Fruit fly (Drosophila melanogaster): Measurements from ENCODE around the gene RpS19b.

RpS19b gene

dm6 chr3R:23890886-23891285 is 42.4 kb downstream of the RpS19b start, which contains the start of gene TfIIA-S (continued):
- TF ChIP-seq Taf1 (GFP tag; IDR thresholded peaks at IDR 0.05): no peak
- no peak for TF ChIP-seq CG11696 (GFP tag; IDR thresholded peaks at IDR 0.05)
- no peak for TF ChIP-seq en (GFP tag; optimal IDR thresholded peaks at IDR 0.05)
- peak; percentile 84 for TF ChIP-seq CG10543 (GFP tag; optimal IDR thresholded peaks at IDR 0.05)
- no peak for TF ChIP-seq CG13287 (GFP tag; IDR thresholded peaks at IDR 0.05; ENCODE audit: partially characterized antibody)
- no peak for TF ChIP-seq CG9437 (GFP tag; optimal IDR thresholded peaks at IDR 0.05)
- peak; percentile 78 for TF ChIP-seq CG14710 (tag; optimal IDR thresholded peaks at IDR 0.05)
- no peak for TF ChIP-seq zf30C (GFP tag; optimal IDR thresholded peaks at IDR 0.05)
- TF ChIP-seq CG11398 (GFP tag; optimal IDR thresholded peaks at IDR 0.05): peak; percentile 84
- TF ChIP-seq inv (GFP tag; IDR thresholded peaks at IDR 0.05; ENCODE audit: partially characterized antibody): no peak
- TF ChIP-seq Ravus (GFP tag; IDR thresholded peaks at IDR 0.05): no peak
- peak; percentile 80 for TF ChIP-seq tup (GFP tag; optimal IDR thresholded peaks at IDR 0.05)
- TF ChIP-seq Bdp1 (GFP tag; optimal IDR thresholded peaks at IDR 0.05): peak; percentile 68
- TF ChIP-seq croc (GFP tag; conservative IDR thresholded peaks at IDR 0.05): peak; percentile 42; the same call in 2 of the 3 replicates
- TF ChIP-seq BtbVII (GFP tag; optimal IDR thresholded peaks at IDR 0.05): no peak
- TF ChIP-seq CG32772 (GFP tag; IDR thresholded peaks at IDR 0.05): no peak
- peak; percentile 60 for TF ChIP-seq CG18476 (GFP tag; optimal IDR thresholded peaks at IDR 0.05)
- TF ChIP-seq CG3065 (GFP tag; optimal IDR thresholded peaks at IDR 0.05): peak; percentile 30
- TF ChIP-seq CG9932 (GFP tag; IDR thresholded peaks at IDR 0.05): no peak
- TF ChIP-seq CG11560 (tag; IDR thresholded peaks at IDR 0.05): no peak
- peak; percentile 99 for TF ChIP-seq Ets65A (GFP tag)
- peak; percentile 92 for TF ChIP-seq YL-1 (GFP tag; optimal IDR thresholded peaks at IDR 0.05)
- TF ChIP-seq CG6854 (GFP tag; optimal IDR thresholded peaks at IDR 0.05): peak; percentile 12
- TF ChIP-seq tx (GFP tag; optimal IDR thresholded peaks at IDR 0.05): peak; percentile 81
- no peak for TF ChIP-seq dati (GFP tag; IDR thresholded peaks at IDR 0.05)
- TF ChIP-seq CG17385 (GFP tag; optimal IDR thresholded peaks at IDR 0.05): peak; percentile 55
- no peak for TF ChIP-seq Doc2 (GFP tag; IDR thresholded peaks at IDR 0.05)
- peak; percentile 99 for TF ChIP-seq CG10267 (tag; optimal IDR thresholded peaks at IDR 0.05)
- peak; percentile 46 for TF ChIP-seq CG15696 (tag; optimal IDR thresholded peaks at IDR 0.05)
- TF ChIP-seq scrt (GFP tag; optimal IDR thresholded peaks at IDR 0.05): peak; percentile 98
- TF ChIP-seq CG43689 (GFP tag; IDR thresholded peaks at IDR 0.05): no peak
- TF ChIP-seq ems (GFP tag; optimal IDR thresholded peaks at IDR 0.05): peak; percentile 78
- TF ChIP-seq D19A (tag; optimal IDR thresholded peaks at IDR 0.05): no peak
- no peak for TF ChIP-seq ro (GFP tag; IDR thresholded peaks at IDR 0.05)
- no peak for TF ChIP-seq CG8281 (tag; optimal IDR thresholded peaks at IDR 0.05)
- peak; percentile 11 for TF ChIP-seq CG2202 (tag; optimal IDR thresholded peaks at IDR 0.05)
- TF ChIP-seq shn (GFP tag; optimal IDR thresholded peaks at IDR 0.05): peak; percentile 89
- no peak for TF ChIP-seq D (optimal IDR thresholded peaks at IDR 0.05)
- peak; percentile 40 for TF ChIP-seq D (GFP tag; optimal IDR thresholded peaks at IDR 0.05)
- TF ChIP-seq CG2120 (GFP tag; optimal IDR thresholded peaks at IDR 0.05): peak; percentile 91
- TF ChIP-seq Nf-YB (GFP tag; optimal IDR thresholded peaks at IDR 0.05): peak; percentile 24
- peak; percentile 75 for TF ChIP-seq Atf-2 (GFP tag; optimal IDR thresholded peaks at IDR 0.05)
- TF ChIP-seq Adf1 (GFP tag; IDR thresholded peaks at IDR 0.05): no peak
- TF ChIP-seq lab (GFP tag; optimal IDR thresholded peaks at IDR 0.05): peak; percentile 91
- peak; percentile 71 for TF ChIP-seq luna (GFP tag; optimal IDR thresholded peaks at IDR 0.05)
- peak; percentile 91 for TF ChIP-seq Hmr (GFP tag; optimal IDR thresholded peaks at IDR 0.05)
- TF ChIP-seq Opbp (GFP tag; IDR thresholded peaks at IDR 0.05; ENCODE audit: partially characterized antibody): no peak
- TF ChIP-seq aop (GFP tag; IDR thresholded peaks at IDR 0.05): no peak
- no peak for TF ChIP-seq CG10274 (GFP tag; optimal IDR thresholded peaks at IDR 0.05)
- TF ChIP-seq gro (GFP tag; optimal IDR thresholded peaks at IDR 0.05): peak; percentile 88
- no peak for TF ChIP-seq C15 (GFP tag; IDR thresholded peaks at IDR 0.05)
- TF ChIP-seq NK7.1 (GFP tag; optimal IDR thresholded peaks at IDR 0.05): no peak
